Worm (Caenorhabditis elegans) whole organism, mixed stage, embryonic: ENCODE results near the gene rpoa-12.

Source experiments
- M03D4.4 ChIP-seq: sonication (generic microtip); optimal IDR thresholded peaks from 2 replicates; lab custom pipeline; 2017; ENCODE audit warnings: mild to moderate bottlenecking, missing genetic modification characterization, missing compliant biosample characterization
- bed-3 ChIP-seq: fragments of 200-800 bp; sonication (Bioruptor generic); optimal IDR thresholded peaks from 3 replicates; lab custom pipeline; 2018; ENCODE audit warnings: mild to moderate bottlenecking, missing genetic modification characterization, moderate library complexity, missing compliant biosample characterization
- blmp-1 ChIP-seq: fragments of 150-350 bp; optimal IDR thresholded peaks from 2 replicates; lab custom pipeline; 2014; ENCODE audit warnings: missing biosample characterization, missing genetic modification characterization
- ceh-39 ChIP-seq: fragments of 150-350 bp; optimal IDR thresholded peaks from 2 replicates; lab custom pipeline; 2014; ENCODE audit warnings: missing biosample characterization, missing genetic modification characterization
- ceh-43 ChIP-seq: fragments of 200-800 bp; sonication (Bioruptor generic); optimal IDR thresholded peaks from 2 replicates; lab custom pipeline; 2018; ENCODE audit warnings: mild to moderate bottlenecking, missing genetic modification characterization, moderate library complexity, missing compliant biosample characterization
- ceh-83 ChIP-seq: fragments of 200-800 bp; sonication (Bioruptor generic); optimal IDR thresholded peaks from 2 replicates; lab custom pipeline; 2018; ENCODE audit warnings: mild to moderate bottlenecking, missing genetic modification characterization, missing compliant biosample characterization
- ces-1 ChIP-seq: fragments of 150-350 bp; optimal IDR thresholded peaks from 2 replicates; lab custom pipeline; 2014; ENCODE audit warnings: missing biosample characterization, missing genetic modification reagents, missing genetic modification characterization
- cnd-1 ChIP-seq: fragments of 200-800 bp; sonication (Bioruptor generic); optimal IDR thresholded peaks from 2 replicates; lab custom pipeline; 2018; ENCODE audit warnings: mild to moderate bottlenecking, missing genetic modification characterization, missing compliant biosample characterization
- drap-1 ChIP-seq: fragments of 200-800 bp; sonication (Bioruptor generic); optimal IDR thresholded peaks from 3 replicates; lab custom pipeline; 2018; ENCODE audit warnings: mild to moderate bottlenecking, missing genetic modification characterization, missing compliant biosample characterization
- elt-1 ChIP-seq: sonication (generic microtip); optimal IDR thresholded peaks from 2 replicates; lab custom pipeline; 2017; ENCODE audit warnings: missing genetic modification characterization, mild to moderate bottlenecking, missing compliant biosample characterization, antibody characterized with exemption, moderate library complexity, borderline replicate concordance; ENCODE audit not compliant: insufficient read depth
- elt-3 ChIP-seq: fragments of 150-350 bp; optimal IDR thresholded peaks from 2 replicates; lab custom pipeline; 2014; ENCODE audit warnings: missing biosample characterization, missing genetic modification characterization
- ham-2 ChIP-seq: fragments of 200-800 bp; sonication (Bioruptor generic); optimal IDR thresholded peaks from 2 replicates; lab custom pipeline; 2018; ENCODE audit warnings: mild to moderate bottlenecking, missing genetic modification characterization, missing compliant biosample characterization
- hlh-1 ChIP-seq: fragments of 150-350 bp; optimal IDR thresholded peaks from 2 replicates; lab custom pipeline; 2014; ENCODE audit warnings: missing biosample characterization, missing genetic modification reagents, missing genetic modification characterization
- lin-13 ChIP-seq: fragments of 150-350 bp; optimal IDR thresholded peaks from 2 replicates; lab custom pipeline; 2014; ENCODE audit warnings: missing biosample characterization, missing genetic modification characterization
- lin-32 ChIP-seq: fragments of 200-800 bp; sonication (Bioruptor generic); optimal IDR thresholded peaks from 2 replicates; lab custom pipeline; 2018; ENCODE audit warnings: mild to moderate bottlenecking, missing genetic modification characterization, missing compliant biosample characterization
- lsy-2 ChIP-seq: fragments of 150-350 bp; optimal IDR thresholded peaks from 2 replicates; lab custom pipeline; 2014; ENCODE audit warnings: missing biosample characterization, missing genetic modification characterization
- mab-5 ChIP-seq: fragments of 150-350 bp; optimal IDR thresholded peaks from 2 replicates; lab custom pipeline; 2014; ENCODE audit warnings: missing biosample characterization, missing genetic modification characterization
- mep-1 ChIP-seq: fragments of 150-350 bp; optimal IDR thresholded peaks from 2 replicates; lab custom pipeline; 2017; ENCODE audit warnings: missing biosample characterization, missing genetic modification reagents, missing genetic modification characterization, inconsistent platforms
- mls-2 ChIP-seq: sonication (generic microtip); optimal IDR thresholded peaks from 2 replicates; lab custom pipeline; 2016; ENCODE audit warnings: mild to moderate bottlenecking, missing genetic modification characterization, moderate library complexity, missing compliant biosample characterization
- nhr-12 ChIP-seq: fragments of 150-350 bp; optimal IDR thresholded peaks from 2 replicates; lab custom pipeline; 2014; ENCODE audit warnings: missing biosample characterization, missing genetic modification characterization
- nhr-237 ChIP-seq: fragments of 150-350 bp; optimal IDR thresholded peaks from 2 replicates; lab custom pipeline; 2014; ENCODE audit warnings: missing biosample characterization, missing genetic modification characterization
- nhr-76 ChIP-seq: sonication (generic microtip); optimal IDR thresholded peaks from 2 replicates; lab custom pipeline; 2017; ENCODE audit warnings: missing biosample characterization, missing genetic modification characterization
- pha-4 ChIP-seq: fragments of 150-350 bp; optimal IDR thresholded peaks from 2 replicates; lab custom pipeline; 2018; ENCODE audit warnings: missing biosample characterization, missing genetic modification reagents, missing genetic modification characterization
- sem-2 ChIP-seq: fragments of 200-800 bp; sonication (Bioruptor generic); optimal IDR thresholded peaks from 2 replicates; lab custom pipeline; 2018; ENCODE audit warnings: mild to moderate bottlenecking, missing genetic modification characterization, missing compliant biosample characterization
- snpc-4 ChIP-seq: fragments of 150-350 bp; optimal IDR thresholded peaks from 2 replicates; lab custom pipeline; 2014; ENCODE audit warnings: missing biosample characterization, missing genetic modification characterization
- sptf-1 ChIP-seq: sonication (generic microtip); optimal IDR thresholded peaks from 2 replicates; lab custom pipeline; 2017; ENCODE audit warnings: mild to moderate bottlenecking, missing genetic modification characterization, moderate library complexity, missing compliant biosample characterization
- tbx-8 ChIP-seq: fragments of 200-800 bp; sonication (Bioruptor generic); optimal IDR thresholded peaks from 2 replicates; lab custom pipeline; 2018; ENCODE audit warnings: mild to moderate bottlenecking, missing genetic modification characterization, moderate library complexity, missing compliant biosample characterization
- unc-120 ChIP-seq: sonication (generic microtip); optimal IDR thresholded peaks from 2 replicates; lab custom pipeline; 2017; ENCODE audit warnings: missing genetic modification characterization, missing compliant biosample characterization; ENCODE audit not compliant: poor library complexity, severe bottlenecking
- unc-39 ChIP-seq: fragments of 150-350 bp; optimal IDR thresholded peaks from 2 replicates; lab custom pipeline; 2014; ENCODE audit warnings: missing biosample characterization, missing genetic modification characterization
- zip-8 ChIP-seq: fragments of 150-350 bp; optimal IDR thresholded peaks from 2 replicates; lab custom pipeline; 2014; ENCODE audit warnings: missing biosample characterization, missing genetic modification characterization
- ztf-11 ChIP-seq: fragments of 150-350 bp; optimal IDR thresholded peaks from 2 replicates; lab custom pipeline; 2014; ENCODE audit warnings: missing biosample characterization, missing genetic modification characterization

The rpoa-12 gene

DNA sequence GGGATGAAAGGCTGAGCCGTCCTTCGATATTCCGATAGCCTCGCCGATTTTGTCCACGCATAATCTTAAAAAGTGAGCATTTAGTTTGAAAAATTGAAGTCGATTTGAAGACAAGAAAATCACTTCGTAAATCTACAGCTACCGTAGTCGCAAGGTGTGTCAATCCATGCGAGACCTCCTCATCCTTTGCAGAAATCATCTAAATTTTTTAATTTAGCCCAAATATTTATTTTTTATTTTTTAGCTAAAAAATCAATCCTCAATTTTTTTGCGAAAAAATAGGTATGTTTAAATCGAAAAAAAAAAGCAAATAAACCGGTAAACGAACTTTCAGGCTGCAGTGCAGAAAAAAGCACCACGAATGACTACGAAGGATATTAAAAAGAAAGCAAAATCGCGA, 5.4 kb downstream of the rpoa-12 start, which contains the start of the genes nxf-2 and set-31:
TSS of gene nxf-2 (minus strand) at position 101 of the 400 bp plus-strand sequence.
TSS of gene set-31 (plus strand) at position 169 of the 400 bp plus-strand sequence.
- no peak for TF ChIP-seq ceh-39

DNA sequence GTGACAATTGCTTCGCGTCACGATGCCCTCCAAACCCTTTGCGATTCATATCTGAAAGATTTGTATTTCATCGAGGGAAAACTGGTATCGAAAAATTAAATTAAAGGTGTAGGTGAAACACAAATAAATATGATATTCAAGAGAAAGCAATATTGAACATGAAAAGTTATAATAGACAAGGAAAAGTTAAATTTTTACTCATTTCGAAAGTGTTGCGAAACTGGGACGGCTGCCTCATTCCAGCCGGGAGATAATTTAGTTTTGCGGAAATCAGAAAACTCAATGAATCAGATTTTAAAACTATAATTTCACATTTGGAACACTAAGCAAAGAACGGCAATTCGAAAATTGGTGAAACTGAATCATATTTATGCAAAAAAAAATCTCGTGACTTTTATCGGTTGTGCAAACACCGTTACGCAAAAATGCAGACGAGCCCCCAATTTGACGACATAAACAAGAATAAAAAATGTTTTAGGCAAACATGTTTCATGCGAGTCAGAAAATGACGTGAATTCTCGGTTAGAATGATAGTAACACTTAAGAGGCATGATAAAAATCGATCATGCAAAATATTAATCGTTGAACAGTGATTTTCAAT, 8.0 kb downstream of the rpoa-12 start, which contains the start of the genes nxf-1 and C15H11.11:
TSS of gene nxf-1 (minus strand) at position 51 of the 601 bp plus-strand sequence.
TSS of gene C15H11.11 (plus strand) at position 536 of the 601 bp plus-strand sequence.
- TF ChIP-seq tbx-8 (GFP tag; lab: Kevin White, UChicago) (no peak), hlh-1 (no peak), ztf-11 (tag; lab: Kevin White, UChicago) (no peak), bed-3 (GFP tag; lab: Kevin White, UChicago) (no peak), mls-2 (tag; lab: Kevin White, UChicago) (no peak), mep-1 (tag; lab: Kevin White, UChicago) (no peak), blmp-1 (tag; lab: Kevin White, UChicago) (no peak), mab-5 (no peak), ces-1 (GFP tag; lab: Kevin White, UChicago) (peak; percentile 56), lin-13 (tag; lab: Kevin White, UChicago) (no peak), zip-8 (no peak), sptf-1 (tag; lab: Kevin White, UChicago) (no peak), nhr-12 (tag; lab: Kevin White, UChicago) (no peak), nhr-237 (tag; lab: Kevin White, UChicago) (no peak), lin-32 (GFP tag; lab: Kevin White, UChicago) (no peak), ceh-43 (GFP tag; lab: Kevin White, UChicago) (no peak), ham-2 (no peak), lsy-2 (tag; lab: Kevin White, UChicago) (no peak), ceh-39 (peak; percentile 94), pha-4 (tag; lab: Kevin White, UChicago) (peak; percentile 13), cnd-1 (no peak), elt-1 (tag; lab: Kevin White, UChicago) (no peak), ceh-83 (GFP tag; lab: Kevin White, UChicago) (no peak)

DNA sequence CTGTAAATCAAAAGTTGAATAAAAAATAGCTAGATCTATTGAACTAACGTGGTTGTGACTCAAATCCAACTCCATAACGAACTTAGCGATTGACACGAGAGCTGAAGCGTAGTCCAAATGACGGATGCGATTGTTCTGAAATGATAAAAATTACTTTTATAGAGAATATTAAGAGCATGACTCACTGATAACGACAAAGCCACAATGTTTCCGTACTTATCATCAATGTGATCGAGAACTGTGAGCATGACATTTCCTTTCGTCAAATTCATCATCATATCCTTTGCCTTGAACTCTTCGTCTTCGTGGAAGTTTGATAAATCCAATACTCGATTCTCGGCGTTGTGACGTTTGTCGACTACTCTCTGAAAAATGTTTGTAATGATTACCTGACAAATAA, 9.1 kb downstream of the rpoa-12 start:
- no peak for TF ChIP-seq snpc-4 (tag; lab: Kevin White, UChicago)
- TF ChIP-seq ceh-39, result no peak
- TF ChIP-seq sptf-1 (tag; lab: Kevin White, UChicago), result no peak
- no peak for TF ChIP-seq mls-2 (tag; lab: Kevin White, UChicago)
- no peak for TF ChIP-seq ztf-11 (tag; lab: Kevin White, UChicago)
- TF ChIP-seq unc-39 (tag; lab: Kevin White, UChicago), result no peak
- TF ChIP-seq elt-3 (tag; lab: Kevin White, UChicago), result no peak
- no peak for TF ChIP-seq ham-2
- no peak for TF ChIP-seq lsy-2 (tag; lab: Kevin White, UChicago)
- TF ChIP-seq lin-32 (GFP tag; lab: Kevin White, UChicago), result no peak
- TF ChIP-seq nhr-237 (tag; lab: Kevin White, UChicago), result no peak
- no peak for TF ChIP-seq sem-2
- no peak for TF ChIP-seq bed-3 (GFP tag; lab: Kevin White, UChicago)
- no peak for TF ChIP-seq drap-1 (GFP tag; lab: Kevin White, UChicago)
- TF ChIP-seq ceh-43 (GFP tag; lab: Kevin White, UChicago), result no peak
- TF ChIP-seq cnd-1, result no peak
- no peak for TF ChIP-seq nhr-76 (tag; lab: Kevin White, UChicago)
- no peak for TF ChIP-seq unc-120 (tag; lab: Kevin White, UChicago)

DNA sequence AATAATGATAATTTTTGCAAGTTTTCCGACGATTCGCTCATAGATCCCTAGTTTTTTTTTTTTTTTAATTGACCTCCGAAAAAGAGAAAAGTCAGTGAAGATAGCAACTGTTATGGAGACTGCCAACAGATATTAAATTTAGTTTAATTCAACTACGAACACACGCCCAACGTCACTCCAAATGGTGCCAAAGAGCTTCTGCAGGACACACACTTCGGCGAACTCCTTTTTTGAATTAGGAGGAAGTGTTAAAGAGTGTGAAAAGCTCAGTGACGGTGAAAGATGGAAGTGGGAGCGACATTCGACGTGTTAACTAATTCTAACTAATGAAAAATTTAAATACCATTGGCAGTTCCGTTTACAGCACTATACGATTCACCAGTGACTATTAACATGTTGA, 11.1 kb downstream of the rpoa-12 start:
- TF ChIP-seq mab-5, result no peak
- no peak for TF ChIP-seq M03D4.4 (tag; lab: Kevin White, UChicago)
- no peak for TF ChIP-seq elt-3 (tag; lab: Kevin White, UChicago)
- TF ChIP-seq ceh-83 (GFP tag; lab: Kevin White, UChicago), result no peak
- no peak for TF ChIP-seq lsy-2 (tag; lab: Kevin White, UChicago)
- no peak for TF ChIP-seq hlh-1
- no peak for TF ChIP-seq mls-2 (tag; lab: Kevin White, UChicago)
- TF ChIP-seq, all 35 proteins: peak for 0
